Worm (Caenorhabditis elegans): Measurements from ENCODE around the gene F49E12.8.

Gene F49E12.8

ce11 chrII:8399064-8399463, 5.0 kb upstream of the F49E12.8 start, which contains the start of gene dod-23:
Gene dod-23 (minus strand): TSS chrII:8399164.
- TF ChIP-seq snpc-4 (tag; optimal IDR thresholded peaks at IDR 0.05), result no peak
- no peak for TF ChIP-seq nhr-11 (tag; optimal IDR thresholded peaks at IDR 0.05)
- TF ChIP-seq ztf-11 (tag; optimal IDR thresholded peaks at IDR 0.05), result no peak
- TF ChIP-seq sma-3 (GFP tag; optimal IDR thresholded peaks at IDR 0.05), result no peak
- no peak for TF ChIP-seq gmeb-1 (tag; optimal IDR thresholded peaks at IDR 0.05)
- no peak for TF ChIP-seq lsy-2 (tag; optimal IDR thresholded peaks at IDR 0.05)
- TF ChIP-seq mab-5 (tag; optimal IDR thresholded peaks at IDR 0.05), result no peak
- no peak for TF ChIP-seq zag-1 (tag; optimal IDR thresholded peaks at IDR 0.05)
- TF ChIP-seq lin-11 (tag; optimal IDR thresholded peaks at IDR 0.05), result no peak
- no peak for TF ChIP-seq unc-55 (GFP tag; optimal IDR thresholded peaks at IDR 0.05)
- no peak for TF ChIP-seq dmd-4 (tag; optimal IDR thresholded peaks at IDR 0.05)
- TF ChIP-seq C34F6.9 (tag; optimal IDR thresholded peaks at IDR 0.05), result no peak
- TF ChIP-seq nhr-12 (tag; optimal IDR thresholded peaks at IDR 0.05), result no peak
- TF ChIP-seq nhr-77 (tag; optimal IDR thresholded peaks at IDR 0.05), result no peak
- no peak for TF ChIP-seq skn-1 (tag; optimal IDR thresholded peaks at IDR 0.05)

- no peak for TF ChIP-seq aly-2 (tag; optimal IDR thresholded peaks at IDR 0.05)
- no peak for TF ChIP-seq mdl-1 (tag; optimal IDR thresholded peaks at IDR 0.05)
- TF ChIP-seq ztf-4 (tag; optimal IDR thresholded peaks at IDR 0.05), result no peak
- TF ChIP-seq nhr-6 (tag; optimal IDR thresholded peaks at IDR 0.05), result no peak
- TF ChIP-seq skn-1 (tag; optimal IDR thresholded peaks at IDR 0.05), result no peak
- no peak for TF ChIP-seq F13H6.1 (tag; optimal IDR thresholded peaks at IDR 0.05)
- TF ChIP-seq nhr-10 (tag; optimal IDR thresholded peaks at IDR 0.05), result no peak
- no peak for TF ChIP-seq lin-11 (tag; optimal IDR thresholded peaks at IDR 0.05)
- no peak for TF ChIP-seq dmd-4 (tag; optimal IDR thresholded peaks at IDR 0.05)
- no peak for TF ChIP-seq R02D3.7 (tag; optimal IDR thresholded peaks at IDR 0.05)
- no peak for TF ChIP-seq elt-3 (tag; optimal IDR thresholded peaks at IDR 0.05)
- no peak for TF ChIP-seq egl-27 (tag; optimal IDR thresholded peaks at IDR 0.05)
- TF ChIP-seq elt-1 (tag; optimal IDR thresholded peaks at IDR 0.05), result no peak
These were observed 1.9 kb upstream of the F49E12.8 start, which contains the start of gene F49E12.7 for ce11 chrII:8396041-8396440. Gene F49E12.7 (minus strand): TSS chrII:8396141.

ce11 chrII:8392215-8392614, 1.9 kb downstream of the F49E12.8 start:
- TF ChIP-seq fos-1 (tag; optimal IDR thresholded peaks at IDR 0.05), result peak; percentile 55
- TF ChIP-seq nhr-25 (tag; optimal IDR thresholded peaks at IDR 0.05), result no peak
- no peak for TF ChIP-seq lin-13 (GFP tag; optimal IDR thresholded peaks at IDR 0.05)
- no peak for TF ChIP-seq elt-1 (tag; optimal IDR thresholded peaks at IDR 0.05)

ce11 chrII:8390751-8391150, 3.4 kb downstream of the F49E12.8 start, which contains the start of gene F49E12.10:
Gene F49E12.10 (plus strand): TSS chrII:8391051.
- TF ChIP-seq nhr-10 (tag; optimal IDR thresholded peaks at IDR 0.05), result no peak
- TF ChIP-seq unc-55 (GFP tag; optimal IDR thresholded peaks at IDR 0.05), result no peak
- peak; percentile 54 for TF ChIP-seq fos-1 (tag; optimal IDR thresholded peaks at IDR 0.05)

ce11 chrII:8388001-8388513, 6.0 kb downstream of the F49E12.8 start, which contains the start of gene drd-1:
Gene drd-1 (plus strand): TSS chrII:8388051.
- peak; percentile 69 for TF ChIP-seq sma-9 (GFP tag; optimal IDR thresholded peaks at IDR 0.05)
- no peak for TF ChIP-seq sma-9 (tag; optimal IDR thresholded peaks at IDR 0.05)
- peak; percentile 91 for TF ChIP-seq fos-1 (tag; optimal IDR thresholded peaks at IDR 0.05)
- TF ChIP-seq nhr-6 (tag; optimal IDR thresholded peaks at IDR 0.05), result no peak
- no peak for TF ChIP-seq nhr-10 (tag; optimal IDR thresholded peaks at IDR 0.05)
- TF ChIP-seq nhr-11 (tag; optimal IDR thresholded peaks at IDR 0.05), result no peak
- no peak for TF ChIP-seq ceh-82 (tag; optimal IDR thresholded peaks at IDR 0.05)
- peak; percentile 22 for TF ChIP-seq skn-1 (tag; optimal IDR thresholded peaks at IDR 0.05)
- TF ChIP-seq nhr-25 (tag; optimal IDR thresholded peaks at IDR 0.05), result no peak
- TF ChIP-seq crh-2 (tag; optimal IDR thresholded peaks at IDR 0.05), result peak; percentile 23
- TF ChIP-seq unc-62 (GFP tag; optimal IDR thresholded peaks at IDR 0.05), result no peak

- peak; percentile 78 for TF ChIP-seq fos-1 (tag; optimal IDR thresholded peaks at IDR 0.05)
- TF ChIP-seq nhr-21 (tag; optimal IDR thresholded peaks at IDR 0.05), result no peak
- peak; percentile 13 for TF ChIP-seq sma-9 (GFP tag; optimal IDR thresholded peaks at IDR 0.05)
- no peak for TF ChIP-seq sma-9 (tag; optimal IDR thresholded peaks at IDR 0.05)
These were observed 7.2 kb downstream of the F49E12.8 start for ce11 chrII:8386897-8387296.

Data from whole organism, L2 larva.